Worm (Caenorhabditis elegans) whole organism, L3 larva: ENCODE data around the gene fbxa-73.

ENCODE experiments used
- ama-1 ChIP-seq: fragments of 150-350 bp; optimal IDR thresholded peaks from 2 replicates; lab custom pipeline; 2018
- ztf-11 ChIP-seq: fragments of 150-350 bp; optimal IDR thresholded peaks from 2 replicates; lab custom pipeline; 2014; ENCODE audit warnings: missing biosample characterization, missing genetic modification characterization

DNA sequence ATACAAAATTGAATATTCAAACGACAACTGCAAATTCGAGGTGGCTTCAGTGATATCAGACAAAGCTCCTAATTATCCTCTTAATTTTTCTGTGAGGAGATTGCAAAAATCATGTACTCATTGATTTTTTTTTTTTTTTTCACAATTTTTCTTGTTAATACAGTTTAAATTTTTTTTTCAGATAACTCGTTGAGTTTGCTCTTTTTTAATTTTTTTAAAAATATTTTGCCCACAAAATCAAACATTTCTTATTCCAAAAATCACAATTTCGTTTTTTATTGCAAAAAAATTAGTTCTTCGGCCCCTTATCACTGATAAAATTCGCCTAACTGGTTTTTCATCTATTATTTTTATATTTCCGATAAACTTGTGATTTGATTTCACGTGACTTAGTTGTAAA lies 23.6 kb downstream of the fbxa-73 start, which contains the start of gene Y54F10BM.21:
- no peak for TF ChIP-seq ztf-11 (tag; lab: Kevin White, UChicago)
- TF ChIP-seq ama-1: no peak
